Worm (Caenorhabditis elegans) whole organism, midembryonic: ENCODE results near the gene C35D6.3.
"Not testable (repeated sequence)": the region's sequence is repeated elsewhere in the genome, so short reads cannot be mapped to it uniquely, and the experiment has no call there.

Experiments
- flt-1 ChIP-seq: fragments of 200-800 bp; sonication (Bioruptor generic); IDR thresholded peaks from 2 replicates; pipeline ENCODE4 v1.3.6; 2022; ENCODE audit warnings: missing genetic modification characterization, missing compliant biosample characterization
- med-1 ChIP-seq: sonication (generic microtip); optimal IDR thresholded peaks from 2 replicates; lab custom pipeline; 2017; ENCODE audit warnings: missing genetic modification characterization, mild to moderate bottlenecking, missing compliant biosample characterization, antibody characterized with exemption, missing genetic modification reagents; ENCODE audit not compliant: insufficient read depth
- ztf-23 ChIP-seq: fragments of 200-800 bp; sonication (Bioruptor generic); IDR thresholded peaks from 2 replicates; pipeline ENCODE4 v1.3.6; 2022; ENCODE audit warnings: missing genetic modification reagents, missing genetic modification characterization, missing compliant biosample characterization

DNA sequence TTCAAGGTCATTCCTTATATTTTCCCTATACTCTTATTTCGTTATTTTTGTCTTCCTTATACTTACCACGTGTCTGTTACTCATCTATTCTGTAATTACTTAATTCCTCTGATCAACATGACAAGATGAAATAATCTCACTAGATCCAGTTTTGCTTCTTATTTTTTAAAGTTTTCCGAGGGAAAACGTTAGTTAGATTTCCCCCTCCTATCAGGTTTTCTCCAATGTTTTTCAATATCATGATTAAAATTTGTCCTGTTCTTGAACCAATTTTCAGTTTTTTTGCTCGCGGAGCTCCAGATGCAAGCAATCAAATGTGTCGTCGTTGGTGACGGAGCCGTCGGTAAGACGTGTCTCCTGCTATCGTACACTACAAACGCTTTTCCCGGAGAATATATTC is 38.7 kb upstream of the C35D6.3 start, which contains the start of gene rac-2:
- TF ChIP-seq flt-1; ztf-23 (GFP tag; lab: Robert Waterston, UW); med-1: not testable (repeated sequence)
